Fruit fly (Drosophila melanogaster) whole organism, prepupa: ENCODE results near the gene rdgA.

ENCODE experiments used
- CG8319 ChIP-seq: fragments of 200-800 bp; sonication (Bioruptor generic); optimal IDR thresholded peaks from 3 replicates; lab custom pipeline; 2016; ENCODE audit warnings: missing biosample characterization, missing genetic modification characterization
- achi ChIP-seq: fragments of 200-800 bp; sonication (Bioruptor generic); optimal IDR thresholded peaks from 3 replicates; lab custom pipeline; 2016; ENCODE audit warnings: missing biosample characterization, missing genetic modification characterization
- spab ChIP-seq: fragments of 200-800 bp; sonication (Bioruptor generic); optimal IDR thresholded peaks from 2 replicates; lab custom pipeline; 2017; ENCODE audit warnings: missing biosample characterization, mild to moderate bottlenecking, missing genetic modification characterization, missing genetic modification reagents

- TF ChIP-seq spab (no peak), achi (peak; percentile 28), CG8319 (GFP tag; lab: Kevin White, UChicago) (no peak)
These were observed 40.6 kb upstream of the rdgA start for dm6 chrX:8866256-8866655.
